Fruit fly (Drosophila melanogaster) whole organism, pupa: ENCODE results near the gene CG34345.
A peak's percentile ranks its signal among the peaks of the same experiment; 100 is the strongest.

Experiments
- CG10348 ChIP-seq: fragments of 200-800 bp; sonication (Bioruptor generic); IDR thresholded peaks from 2 replicates; pipeline ENCODE4 v1.3.6; 2022; ENCODE audit warnings: missing biosample characterization, missing genetic modification characterization
- CG12605 ChIP-seq: fragments of 200-800 bp; sonication (Bioruptor generic); IDR thresholded peaks from 2 replicates; pipeline ENCODE4 v1.3.6; 2022; ENCODE audit warnings: missing biosample characterization, missing genetic modification characterization
- CG13204 ChIP-seq: fragments of 200-800 bp; sonication (Bioruptor generic); optimal IDR thresholded peaks from 2 replicates; lab custom pipeline; 2018; ENCODE audit warnings: missing biosample characterization, mild to moderate bottlenecking, missing genetic modification characterization, moderate library complexity
- CG14655 ChIP-seq: fragments of 200-800 bp; sonication (Bioruptor generic); optimal IDR thresholded peaks from 3 replicates; lab custom pipeline; 2017; ENCODE audit warnings: mild to moderate bottlenecking, missing biosample characterization, missing genetic modification reagents, missing genetic modification characterization
- CG15710 ChIP-seq: fragments of 200-800 bp; sonication (Bioruptor generic); optimal IDR thresholded peaks from 2 replicates; lab custom pipeline; 2018; ENCODE audit warnings: missing biosample characterization, mild to moderate bottlenecking, missing genetic modification characterization, moderate library complexity
- CG17806 ChIP-seq: fragments of 200-800 bp; sonication (Bioruptor generic); optimal IDR thresholded peaks from 2 replicates; lab custom pipeline; 2018; ENCODE audit warnings: missing biosample characterization, mild to moderate bottlenecking, missing genetic modification characterization, moderate library complexity
- CG32121 ChIP-seq: fragments of 200-800 bp; sonication (Bioruptor generic); IDR thresholded peaks from 2 replicates; pipeline ENCODE4 v1.3.6; 2022; ENCODE audit warnings: missing biosample characterization, missing genetic modification characterization
- CG34367 ChIP-seq: fragments of 200-800 bp; sonication (Bioruptor generic); optimal IDR thresholded peaks from 2 replicates; lab custom pipeline; 2018; ENCODE audit warnings: missing biosample characterization, mild to moderate bottlenecking, missing genetic modification characterization
- CG4496 ChIP-seq: fragments of 200-800 bp; sonication (Bioruptor generic); IDR thresholded peaks from 3 replicates; pipeline ENCODE4 v1.3.6; 2022; ENCODE audit warnings: missing biosample characterization, missing genetic modification characterization
- CG8159 ChIP-seq: fragments of 200-800 bp; sonication (Bioruptor generic); optimal IDR thresholded peaks from 3 replicates; lab custom pipeline; 2018; ENCODE audit warnings: missing biosample characterization, mild to moderate bottlenecking, missing genetic modification characterization, moderate library complexity
- CG8301 ChIP-seq: fragments of 200-800 bp; sonication (Bioruptor generic); optimal IDR thresholded peaks from 2 replicates; lab custom pipeline; 2018; ENCODE audit warnings: missing biosample characterization, mild to moderate bottlenecking, missing genetic modification characterization
- CG9948 ChIP-seq: fragments of 200-800 bp; sonication (Bioruptor generic); optimal IDR thresholded peaks from 2 replicates; lab custom pipeline; 2018; ENCODE audit warnings: missing biosample characterization, mild to moderate bottlenecking, missing genetic modification characterization, moderate library complexity
- D1 ChIP-seq: fragments of 200-800 bp; sonication (Bioruptor generic); optimal IDR thresholded peaks from 2 replicates; lab custom pipeline; 2018; ENCODE audit warnings: missing biosample characterization, mild to moderate bottlenecking, missing genetic modification characterization, moderate library complexity
- EcR ChIP-seq: fragments of 200-800 bp; sonication (Bioruptor generic); optimal IDR thresholded peaks from 3 replicates; lab custom pipeline; 2019; ENCODE audit warnings: missing biosample characterization, missing genetic modification characterization, mild to moderate bottlenecking, moderate library complexity, missing genetic modification reagents
- Ets98B ChIP-seq: fragments of 200-800 bp; sonication (Bioruptor generic); IDR thresholded peaks from 2 replicates; pipeline ENCODE4 v1.3.6; 2022; ENCODE audit warnings: missing biosample characterization, missing genetic modification characterization
- Pif1A ChIP-seq: fragments of 200-800 bp; sonication (Bioruptor generic); optimal IDR thresholded peaks from 3 replicates; lab custom pipeline; 2016; ENCODE audit warnings: missing biosample characterization, missing genetic modification characterization
- Pif1B ChIP-seq: fragments of 200-800 bp; sonication (Bioruptor generic); optimal IDR thresholded peaks from 3 replicates; lab custom pipeline; 2016; ENCODE audit warnings: missing biosample characterization, missing genetic modification characterization
- Snoo ChIP-seq: fragments of 200-800 bp; sonication (Bioruptor generic); optimal IDR thresholded peaks from 3 replicates; lab custom pipeline; 2017; ENCODE audit warnings: missing biosample characterization, mild to moderate bottlenecking, missing genetic modification characterization, inconsistent platforms
- fd96Ca ChIP-seq: fragments of 200-800 bp; sonication (Bioruptor generic); IDR thresholded peaks from 3 replicates; pipeline ENCODE4 v1.3.6; 2022; ENCODE audit warnings: missing biosample characterization, missing genetic modification characterization
- gl ChIP-seq: fragments of 200-800 bp; sonication (Bioruptor generic); optimal IDR thresholded peaks from 2 replicates; lab custom pipeline; 2018; ENCODE audit warnings: missing biosample characterization, mild to moderate bottlenecking, missing genetic modification characterization
- rn ChIP-seq: fragments of 200-800 bp; sonication (Bioruptor generic); IDR thresholded peaks from 2 replicates; pipeline ENCODE4 v1.3.6; 2022; ENCODE audit warnings: missing biosample characterization, missing genetic modification characterization

Gene CG34345

DNA sequence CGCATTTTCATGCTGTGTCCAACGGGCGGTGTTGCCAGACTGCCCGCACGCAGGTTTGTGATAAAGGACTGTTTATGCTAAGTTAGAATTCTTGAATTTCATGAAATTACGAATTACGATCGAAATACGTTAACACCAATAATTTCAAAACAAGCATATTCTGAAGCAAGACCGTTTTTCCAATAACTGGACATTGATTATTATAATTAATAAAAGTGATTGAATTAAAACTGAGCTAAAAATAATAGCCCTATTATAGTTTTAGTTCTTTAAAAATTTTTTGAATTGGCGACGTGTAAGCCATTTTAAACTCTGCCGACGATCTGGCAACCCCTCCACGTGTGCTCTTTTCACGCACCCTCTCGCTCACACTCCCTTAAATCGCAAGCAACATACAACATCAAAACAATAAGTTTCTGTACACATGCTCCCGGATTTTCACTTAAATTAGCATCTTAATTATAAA is 25.3 kb downstream of the CG34345 start:
- TF ChIP-seq Ets98B (GFP tag; lab: Robert Waterston, UW), result peak; percentile 90
- TF ChIP-seq D1, result no peak
- peak; percentile 92 for TF ChIP-seq CG8159
- peak; percentile 90 for TF ChIP-seq CG17806 (tag; lab: Kevin White, UChicago)
- peak; percentile 95 for TF ChIP-seq CG4496
- TF ChIP-seq EcR, result no peak
- TF ChIP-seq Pif1A, result no peak
- TF ChIP-seq rn (GFP tag; lab: Robert Waterston, UW), result peak; percentile 90
- peak; percentile 78 for TF ChIP-seq CG10348 (GFP tag; lab: Robert Waterston, UW)
- TF ChIP-seq CG14655 (GFP tag; lab: Kevin White, UChicago), result peak; percentile 97
- peak; percentile 96 for TF ChIP-seq CG8301 (tag; lab: Kevin White, UChicago)
- TF ChIP-seq CG9948 (tag; lab: Kevin White, UChicago), result peak; percentile 92
- peak; percentile 91 for TF ChIP-seq fd96Ca (GFP tag; lab: Robert Waterston, UW)
- TF ChIP-seq CG13204 (GFP tag; lab: Kevin White, UChicago), result no peak
- TF ChIP-seq Pif1B (GFP tag; lab: Kevin White, UChicago), result peak; percentile 86
- TF ChIP-seq CG15710, result peak; percentile 93
- TF ChIP-seq CG32121 (GFP tag; lab: Robert Waterston, UW), result peak; percentile 95
- peak; percentile 93 for TF ChIP-seq CG34367 (tag; lab: Kevin White, UChicago)
- peak; percentile 77 for TF ChIP-seq gl (tag; lab: Kevin White, UChicago)
- peak; percentile 91 for TF ChIP-seq Snoo (tag; lab: Kevin White, UChicago)
- TF ChIP-seq CG12605 (GFP tag; lab: Robert Waterston, UW), result peak; percentile 88

DNA sequence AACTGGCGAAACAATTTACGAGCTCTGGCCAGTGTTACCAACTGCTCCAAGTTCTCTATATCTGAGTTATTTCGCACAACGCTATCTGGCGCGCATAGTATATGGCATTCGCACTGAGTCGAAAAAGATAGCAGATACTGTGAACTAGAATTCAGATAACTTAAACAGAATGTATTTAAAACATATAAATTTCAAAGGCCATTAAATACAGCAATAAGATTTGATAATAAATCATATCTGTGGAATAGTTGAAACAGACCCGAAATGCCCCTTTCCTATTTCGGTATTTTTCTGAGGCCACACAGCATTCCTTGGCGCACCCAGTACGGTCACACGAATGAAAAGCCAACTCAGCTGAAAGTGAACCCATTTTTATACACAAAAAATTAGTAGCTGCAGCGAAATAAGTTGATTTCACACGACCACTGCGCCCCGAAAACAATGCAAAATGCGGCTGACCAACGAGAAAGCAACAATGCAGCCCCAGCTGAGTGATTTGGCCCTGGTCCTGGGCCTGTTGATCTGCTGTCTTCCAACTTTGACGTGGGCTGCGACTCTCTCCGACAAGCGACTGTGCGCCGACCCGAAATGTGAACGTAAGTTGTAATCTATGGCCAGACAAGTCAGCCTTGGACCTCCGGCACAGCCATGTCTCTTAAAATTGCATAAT is 26.3 kb downstream of the CG34345 start, which contains the start of the genes CG31635 and Tango1:
Gene CG31635, minus strand, starts transcription at position 30 of the 670 bp plus-strand sequence.
Gene Tango1, plus strand, starts transcription at position 304 of the 670 bp plus-strand sequence.
- TF ChIP-seq CG12605 (GFP tag; lab: Robert Waterston, UW) (no peak), Ets98B (GFP tag; lab: Robert Waterston, UW) (peak; percentile 36; the same call in 1 of the 2 replicates)

DNA sequence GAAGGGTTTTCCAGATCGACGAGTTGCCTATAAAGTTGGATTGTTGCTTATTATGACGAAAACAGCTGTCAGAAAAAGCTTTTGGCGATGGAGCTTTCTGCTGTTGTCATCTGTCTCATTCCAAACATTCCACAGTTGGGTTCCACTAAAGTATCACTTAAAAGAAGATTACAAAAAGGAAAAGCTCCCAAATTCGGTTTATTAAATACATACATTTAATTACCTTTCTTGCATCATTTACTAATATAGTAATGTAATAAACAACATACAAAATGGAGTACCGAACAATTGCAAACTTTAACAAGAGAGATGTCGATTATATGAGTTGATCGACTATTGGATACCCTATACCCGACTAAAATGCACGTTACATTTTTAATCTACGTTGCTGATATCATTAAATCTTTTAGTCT is 33.4 kb downstream of the CG34345 start, which contains the start of gene CG31633:
Gene CG31633, minus strand, starts transcription at position 58 of the 413 bp plus-strand sequence.
- TF ChIP-seq CG32121 (GFP tag; lab: Robert Waterston, UW), result no peak
- TF ChIP-seq rn (GFP tag; lab: Robert Waterston, UW), result no peak
- TF ChIP-seq CG8159, result no peak
- TF ChIP-seq CG14655 (GFP tag; lab: Kevin White, UChicago), result no peak
- no peak for TF ChIP-seq Snoo (tag; lab: Kevin White, UChicago)
- no peak for TF ChIP-seq CG9948 (tag; lab: Kevin White, UChicago)
- TF ChIP-seq EcR, result no peak

DNA sequence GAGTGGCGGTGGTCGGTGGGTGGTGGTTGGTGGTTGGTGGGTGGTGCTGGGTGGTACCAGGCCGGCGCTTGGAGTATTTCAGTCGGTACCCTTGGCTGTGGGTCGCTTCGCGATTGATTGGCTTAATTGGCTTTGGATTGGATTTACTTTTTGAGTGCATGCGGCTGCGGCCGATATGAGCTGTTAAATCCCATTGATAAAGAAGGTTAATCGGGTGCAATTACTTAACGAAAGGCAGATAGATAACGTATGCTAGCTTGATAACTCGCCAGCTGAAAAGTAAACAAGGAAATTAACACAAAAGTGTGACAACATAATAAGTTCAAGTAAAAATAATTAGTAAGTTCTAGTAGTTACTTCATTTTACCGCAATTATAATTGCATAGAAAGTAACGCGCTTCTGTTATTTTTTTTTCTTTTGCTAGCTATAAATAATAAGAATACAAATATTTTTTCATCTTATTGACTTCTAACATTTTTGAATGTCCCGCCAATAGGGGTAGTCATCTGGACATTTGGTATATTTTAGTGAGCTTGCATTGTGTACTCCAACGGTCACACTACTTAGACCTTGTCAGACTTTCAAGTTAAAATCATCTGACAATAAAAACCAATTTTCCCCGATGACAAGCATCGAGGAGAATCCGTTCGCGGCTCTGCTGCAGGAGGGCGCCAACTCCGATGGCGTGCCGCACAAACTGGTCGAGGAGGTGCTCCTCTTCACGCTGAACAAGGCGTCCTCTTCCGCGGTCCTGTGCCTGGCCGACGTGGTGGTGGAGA is 35.2 kb downstream of the CG34345 start, which contains the start of the genes CG31636 and Ube4A:
Gene CG31636, minus strand, starts transcription at position 184 of the 780 bp plus-strand sequence.
Gene Ube4A, plus strand, starts transcription at position 549 of the 780 bp plus-strand sequence.
- no peak for TF ChIP-seq CG4496
- TF ChIP-seq rn (GFP tag; lab: Robert Waterston, UW), result no peak
- peak; percentile 60 for TF ChIP-seq EcR

DNA sequence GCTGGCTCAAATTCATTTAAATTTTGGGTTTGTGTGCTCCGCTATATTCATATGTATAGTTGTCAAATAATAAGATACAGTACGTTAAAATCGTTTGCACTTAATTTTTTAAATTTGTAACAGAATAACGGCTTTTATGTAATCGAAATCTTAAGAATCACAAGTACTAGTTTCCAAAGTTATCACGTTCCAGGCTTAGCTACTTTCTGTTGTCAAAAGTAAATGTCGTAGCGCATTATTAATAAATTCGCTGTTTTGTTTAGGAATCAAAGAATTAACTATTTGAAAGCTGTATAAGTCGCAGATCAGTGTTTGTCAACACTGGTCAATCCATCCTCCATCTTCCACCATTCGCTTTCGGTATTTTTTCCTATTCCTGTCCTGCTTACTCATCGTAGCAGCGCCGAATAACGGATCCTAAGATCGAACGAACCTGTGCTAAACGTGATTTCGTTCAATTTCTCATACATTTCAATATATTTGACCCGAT is 40.7 kb downstream of the CG34345 start, which contains the start of the genes CG13771, CG34310 and cup:
Gene CG13771, minus strand, starts transcription at position 51 of the 490 bp plus-strand sequence.
Gene CG34310, plus strand, starts transcription at position 103 of the 490 bp plus-strand sequence.
Gene cup, plus strand, starts transcription at position 103 of the 490 bp plus-strand sequence.
- no peak for TF ChIP-seq CG8301 (tag; lab: Kevin White, UChicago)
- no peak for TF ChIP-seq gl (tag; lab: Kevin White, UChicago)
- TF ChIP-seq EcR, result no peak
- no peak for TF ChIP-seq CG12605 (GFP tag; lab: Robert Waterston, UW)
- TF ChIP-seq CG4496, result no peak
- TF ChIP-seq Ets98B (GFP tag; lab: Robert Waterston, UW), result no peak
- TF ChIP-seq CG13204 (GFP tag; lab: Kevin White, UChicago), result no peak
- TF ChIP-seq Pif1A, result no peak
- no peak for TF ChIP-seq D1
- TF ChIP-seq CG34367 (tag; lab: Kevin White, UChicago), result no peak
- no peak for TF ChIP-seq rn (GFP tag; lab: Robert Waterston, UW)
- no peak for TF ChIP-seq CG8159
- no peak for TF ChIP-seq CG15710
- no peak for TF ChIP-seq Snoo (tag; lab: Kevin White, UChicago)
- no peak for TF ChIP-seq CG17806 (tag; lab: Kevin White, UChicago)
- TF ChIP-seq CG32121 (GFP tag; lab: Robert Waterston, UW), result no peak
- TF ChIP-seq CG10348 (GFP tag; lab: Robert Waterston, UW), result no peak
- TF ChIP-seq CG14655 (GFP tag; lab: Kevin White, UChicago), result no peak
- TF ChIP-seq fd96Ca (GFP tag; lab: Robert Waterston, UW), result no peak
